Fruit fly (Drosophila melanogaster): ENCODE results near the gene pav.

dm6 chr3L:4262384-4262783, 19.9 kb downstream of the pav start, which contains the start of the genes CG11586 and VhaM9.7-a:
- TF ChIP-seq Ets21C (GFP tag; optimal IDR thresholded peaks at IDR 0.05) (no peak), CG10669 (GFP tag; optimal IDR thresholded peaks at IDR 0.05) (no peak), Hr4 (GFP tag; optimal IDR thresholded peaks at IDR 0.05) (peak; percentile 10), CG10631 (GFP tag; optimal IDR thresholded peaks at IDR 0.05) (no peak), achi (GFP tag; optimal IDR thresholded peaks at IDR 0.05) (peak; percentile 20), Eip78C (GFP tag) (peak; percentile 81), Blimp-1 (GFP tag; optimal IDR thresholded peaks at IDR 0.05) (no peak), CG6792 (GFP tag; optimal IDR thresholded peaks at IDR 0.05) (no peak), CG8319 (GFP tag; optimal IDR thresholded peaks at IDR 0.05) (no peak), Hr38 (GFP tag; optimal IDR thresholded peaks at IDR 0.05) (no peak), CG32006 (GFP tag; optimal IDR thresholded peaks at IDR 0.05) (no peak), pdm3 (GFP tag; optimal IDR thresholded peaks at IDR 0.05) (peak; percentile 14), svp (GFP tag) (no peak)

Measured in whole organism, prepupa.